Worm (Caenorhabditis elegans) whole organism, L4 larva: Measurements from ENCODE around the gene T15B12.2.
A peak's percentile ranks its signal among the peaks of the same experiment; 100 is the strongest.

ENCODE experiments used
- F26F4.8 ChIP-seq: fragments of 200-800 bp; sonication (Bioruptor generic); conservative IDR thresholded peaks from 2 replicates; pipeline ENCODE4 v1.3.6; 2022; ENCODE audit warnings: missing genetic modification characterization, missing compliant biosample characterization
- F49E8.2 ChIP-seq: sonication (generic microtip); optimal IDR thresholded peaks from 2 replicates; lab custom pipeline; 2016; ENCODE audit warnings: missing compliant biosample characterization, mild to moderate bottlenecking, missing genetic modification characterization, borderline replicate concordance
- T26A8.4 ChIP-seq: fragments of 200-800 bp; sonication (Bioruptor generic); IDR thresholded peaks from 2 replicates; pipeline ENCODE4 v1.3.6; 2022; ENCODE audit warnings: missing genetic modification characterization, missing compliant biosample characterization
- Y48G9A.11 ChIP-seq: fragments of 200-800 bp; sonication (Bioruptor generic); IDR thresholded peaks from 2 replicates; pipeline ENCODE4 v1.3.6; 2022; ENCODE audit warnings: missing genetic modification reagents, missing genetic modification characterization, missing compliant biosample characterization
- ZK546.5 ChIP-seq, 2 experiments: sonication (generic microtip); optimal IDR thresholded peaks; 2 replicates each; lab custom pipeline; 2017; ENCODE audit warnings: missing biosample characterization in 2 of 2, missing genetic modification characterization in 2 of 2
- aha-1 ChIP-seq: fragments of 150-350 bp; peaks from one replicate; lab custom pipeline; 2014; ENCODE audit warnings: missing biosample characterization, missing genetic modification characterization
- aly-2 ChIP-seq: sonication (generic microtip); optimal IDR thresholded peaks from 2 replicates; lab custom pipeline; 2018; ENCODE audit warnings: missing biosample characterization, missing genetic modification characterization
- ama-1 ChIP-seq: fragments of 150-350 bp; optimal IDR thresholded peaks from 2 replicates; lab custom pipeline; 2014; ENCODE audit warnings: inconsistent platforms, mixed read lengths
- ceh-20 ChIP-seq: fragments of 200-800 bp; sonication (Bioruptor generic); IDR thresholded peaks from 2 replicates; pipeline ENCODE4 v1.3.6; 2022; ENCODE audit warnings: missing genetic modification reagents, missing genetic modification characterization, missing compliant biosample characterization
- ceh-28 ChIP-seq: fragments of 150-350 bp; optimal IDR thresholded peaks from 2 replicates; lab custom pipeline; 2014; ENCODE audit warnings: missing biosample characterization, missing genetic modification reagents, missing genetic modification characterization
- ceh-32 ChIP-seq: sonication (generic microtip); optimal IDR thresholded peaks from 2 replicates; lab custom pipeline; 2016; ENCODE audit warnings: mild to moderate bottlenecking, missing genetic modification characterization, missing compliant biosample characterization; ENCODE audit not compliant: poor library complexity
- ceh-82 ChIP-seq: sonication (generic microtip); optimal IDR thresholded peaks from 2 replicates; lab custom pipeline; 2017; ENCODE audit warnings: missing biosample characterization, missing genetic modification characterization
- ctbp-1 ChIP-seq: fragments of 200-800 bp; sonication (Bioruptor generic); IDR thresholded peaks from 2 replicates; pipeline ENCODE4 v1.3.6; 2022; ENCODE audit warnings: missing genetic modification reagents, missing genetic modification characterization, missing compliant biosample characterization
- daf-12 ChIP-seq: fragments of 150-350 bp; optimal IDR thresholded peaks from 2 replicates; lab custom pipeline; 2014; ENCODE audit warnings: missing biosample characterization, missing genetic modification reagents, missing genetic modification characterization
- daf-16 ChIP-seq, 3 experiments: sonication (generic microtip); optimal IDR thresholded peaks; 2 replicates each; lab custom pipeline; 2016 to 2017; ENCODE audit warnings: missing genetic modification characterization in 3 of 3, missing genetic modification reagents in 3 of 3, mild to moderate bottlenecking in 2 of 3, missing compliant biosample characterization in 2 of 3, missing biosample characterization in 1 of 3, moderate library complexity in 1 of 3
- duxl-1 ChIP-seq: sonication (generic microtip); optimal IDR thresholded peaks from 2 replicates; lab custom pipeline; 2016; ENCODE audit warnings: mild to moderate bottlenecking, missing genetic modification characterization, moderate library complexity, missing compliant biosample characterization; ENCODE audit not compliant: poor library complexity
- dve-1 ChIP-seq: sonication (generic microtip); optimal IDR thresholded peaks from 2 replicates; lab custom pipeline; 2017; ENCODE audit warnings: antibody characterized with exemption, mild to moderate bottlenecking, missing genetic modification characterization, missing compliant biosample characterization; ENCODE audit not compliant: insufficient read depth
- egl-27 ChIP-seq: sonication (generic microtip); optimal IDR thresholded peaks from 3 replicates; lab custom pipeline; 2017; ENCODE audit warnings: missing biosample characterization, missing genetic modification reagents, missing genetic modification characterization
- hif-1 ChIP-seq, 2 experiments: sonication (generic microtip); optimal IDR thresholded peaks; 2 replicates each; lab custom pipeline; 2016 to 2017; ENCODE audit warnings: missing compliant biosample characterization in 2 of 2, missing genetic modification characterization in 2 of 2, missing genetic modification reagents in 2 of 2, missing genotype in 2 of 2, mild to moderate bottlenecking in 1 of 2
- hlh-30 ChIP-seq: sonication (generic microtip); optimal IDR thresholded peaks from 2 replicates; lab custom pipeline; 2017; ENCODE audit warnings: antibody characterized with exemption, mild to moderate bottlenecking, missing genetic modification characterization, missing compliant biosample characterization; ENCODE audit not compliant: insufficient read depth
- lin-1 ChIP-seq: fragments of 200-800 bp; sonication (Bioruptor generic); IDR thresholded peaks from 2 replicates; pipeline ENCODE4 v1.3.6; 2022; ENCODE audit warnings: missing genetic modification reagents, missing genetic modification characterization, missing compliant biosample characterization
- lin-15B ChIP-seq: fragments of 150-350 bp; sonication (generic microtip); optimal IDR thresholded peaks from 3 replicates; lab custom pipeline; 2014; ENCODE audit warnings: missing biosample characterization, missing genetic modification characterization
- lin-29 ChIP-seq: fragments of 200-800 bp; sonication (Bioruptor generic); IDR thresholded peaks from 2 replicates; pipeline ENCODE4 v1.3.6; 2022; ENCODE audit warnings: missing genetic modification reagents, missing genetic modification characterization, missing compliant biosample characterization
- lin-39 ChIP-seq: fragments of 150-350 bp; optimal IDR thresholded peaks from 2 replicates; lab custom pipeline; 2014; ENCODE audit warnings: missing biosample characterization, missing genetic modification reagents, missing genetic modification characterization
- madf-9 ChIP-seq: fragments of 200-800 bp; sonication (Bioruptor generic); conservative IDR thresholded peaks from 2 replicates; pipeline ENCODE4 v1.3.6; 2022; ENCODE audit warnings: missing genetic modification reagents, missing genetic modification characterization, missing compliant biosample characterization
- mxl-2 ChIP-seq: fragments of 200-800 bp; sonication (Bioruptor generic); conservative IDR thresholded peaks from 2 replicates; pipeline ENCODE4 v1.3.6; 2022; ENCODE audit warnings: missing genetic modification reagents, missing genetic modification characterization, missing compliant biosample characterization
- mxl-3 ChIP-seq: fragments of 200-800 bp; sonication (Bioruptor generic); optimal IDR thresholded peaks from 2 replicates; lab custom pipeline; 2018; ENCODE audit warnings: mild to moderate bottlenecking, missing genetic modification characterization, missing compliant biosample characterization
- nhr-10 ChIP-seq: fragments of 150-350 bp; optimal IDR thresholded peaks from 2 replicates; lab custom pipeline; 2014; ENCODE audit warnings: missing biosample characterization, missing genetic modification characterization
- nhr-11 ChIP-seq: fragments of 150-350 bp; optimal IDR thresholded peaks from 2 replicates; lab custom pipeline; 2014; ENCODE audit warnings: missing biosample characterization, missing genetic modification characterization
- nhr-111 ChIP-seq: fragments of 200-800 bp; sonication (Bioruptor generic); optimal IDR thresholded peaks from 2 replicates; lab custom pipeline; 2018; ENCODE audit warnings: mild to moderate bottlenecking, missing genetic modification characterization, missing compliant biosample characterization
- nhr-25 ChIP-seq: sonication (generic microtip); optimal IDR thresholded peaks from 2 replicates; lab custom pipeline; 2017; ENCODE audit warnings: missing genetic modification characterization, mild to moderate bottlenecking, missing compliant biosample characterization, antibody characterized with exemption, moderate library complexity, borderline replicate concordance; ENCODE audit not compliant: insufficient read depth
- set-16 ChIP-seq: fragments of 200-800 bp; sonication (Bioruptor generic); IDR thresholded peaks from 2 replicates; pipeline ENCODE4 v1.3.6; 2022; ENCODE audit warnings: missing genetic modification reagents, missing genetic modification characterization, missing compliant biosample characterization
- tra-1 ChIP-seq: fragments of 200-800 bp; sonication (Bioruptor generic); IDR thresholded peaks from 2 replicates; pipeline ENCODE4 v1.3.6; 2022; ENCODE audit warnings: missing genetic modification reagents, missing genetic modification characterization, missing compliant biosample characterization
- zag-1 ChIP-seq: fragments of 150-350 bp; optimal IDR thresholded peaks from 2 replicates; lab custom pipeline; 2014; ENCODE audit warnings: missing biosample characterization, missing genetic modification characterization
- zip-2 ChIP-seq: fragments of 150-350 bp; optimal IDR thresholded peaks from 2 replicates; lab custom pipeline; 2014; ENCODE audit warnings: missing biosample characterization, missing genetic modification characterization

T15B12.2 gene

DNA sequence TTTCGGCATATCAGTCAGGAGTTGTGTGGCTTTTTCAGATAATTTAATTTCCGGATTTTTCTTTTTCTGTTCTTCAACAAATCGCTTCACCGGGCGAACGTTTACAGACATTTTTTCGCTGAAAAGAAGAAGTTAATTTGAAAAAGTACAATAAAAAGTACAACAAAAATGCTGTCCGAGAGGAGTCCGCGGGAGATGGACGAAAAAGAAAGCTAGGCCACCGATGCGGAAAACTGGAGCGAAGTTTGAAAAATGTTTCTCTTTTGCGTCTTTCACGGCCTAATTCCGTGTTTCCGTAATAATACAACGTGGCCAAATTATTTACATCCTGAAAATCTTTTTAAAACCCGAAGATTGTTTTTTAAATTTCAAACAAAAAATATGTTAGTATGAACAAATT lies 47.6 kb upstream of the T15B12.2 start, which contains the start of gene thoc-5 (continued):
- TF ChIP-seq F26F4.8 (GFP tag; lab: Robert Waterston, UW) (no peak), hif-1 (tag; optimal IDR thresholded peaks at IDR 0.05; lab: Kevin White, UChicago) (peak in 1 of 2 experiments; percentile 94), nhr-25 (no peak), lin-1 (GFP tag; lab: Robert Waterston, UW) (no peak), dve-1 (tag; lab: Kevin White, UChicago) (peak; percentile 60), duxl-1 (tag; lab: Kevin White, UChicago) (peak; percentile 65), ceh-20 (GFP tag; lab: Robert Waterston, UW) (peak; percentile 75; the same call in 1 of the 2 replicates)

ce11 chrIII:5346017-5346416 lies 44.3 kb upstream of the T15B12.2 start, which contains the start of gene glrx-21:
Gene glrx-21 (minus strand): TSS chrIII:5346117.
- no peak for TF ChIP-seq madf-9 (GFP tag; lab: Robert Waterston, UW)
- no peak for TF ChIP-seq aly-2 (tag; lab: Kevin White, UChicago)
- no peak for TF ChIP-seq lin-29 (GFP tag; lab: Robert Waterston, UW)
- no peak for TF ChIP-seq T26A8.4 (GFP tag; lab: Robert Waterston, UW)
- TF ChIP-seq ceh-82 = no peak
- no peak for TF ChIP-seq ama-1 (lab: Kevin White, UChicago)
- TF ChIP-seq nhr-111 = no peak
- no peak for TF ChIP-seq nhr-10 (tag; lab: Kevin White, UChicago)
- TF ChIP-seq F26F4.8 (GFP tag; lab: Robert Waterston, UW) = no peak
- TF ChIP-seq daf-16 (GFP tag; optimal IDR thresholded peaks at IDR 0.05; lab: Kevin White, UChicago) = no peak
- TF ChIP-seq daf-16 (tag; optimal IDR thresholded peaks at IDR 0.05; lab: Kevin White, UChicago) = no peak
- TF ChIP-seq hlh-30 (tag; lab: Kevin White, UChicago) = no peak
- no peak for TF ChIP-seq mxl-3
- TF ChIP-seq tra-1 (GFP tag; lab: Robert Waterston, UW) = no peak
- no peak for TF ChIP-seq set-16 (GFP tag; lab: Robert Waterston, UW)
- TF ChIP-seq lin-15B (tag; lab: Kevin White, UChicago) = no peak
- TF ChIP-seq nhr-11 = no peak
- TF ChIP-seq mxl-2 (GFP tag; lab: Robert Waterston, UW) = no peak

- TF ChIP-seq aly-2 (tag; lab: Kevin White, UChicago) = no peak
- no peak for TF ChIP-seq F49E8.2 (tag; lab: Kevin White, UChicago)
- TF ChIP-seq ctbp-1 (GFP tag; lab: Robert Waterston, UW) = no peak
- TF ChIP-seq nhr-10 (tag; lab: Kevin White, UChicago) = no peak
- no peak for TF ChIP-seq ZK546.5 (tag; optimal IDR thresholded peaks at IDR 0.05; lab: Kevin White, UChicago)
- no peak for TF ChIP-seq daf-12 (tag; lab: Kevin White, UChicago)
- TF ChIP-seq zip-2 = no peak
- no peak for TF ChIP-seq ceh-28
- no peak for TF ChIP-seq zag-1 (tag; lab: Kevin White, UChicago)
- no peak for TF ChIP-seq ceh-32 (tag; lab: Kevin White, UChicago)
- no peak for TF ChIP-seq Y48G9A.11
These were observed 42.9 kb upstream of the T15B12.2 start for ce11 chrIII:5344561-5344960.

ce11 chrIII:5343555-5343954 lies 41.9 kb upstream of the T15B12.2 start:
- TF ChIP-seq aha-1 (tag; lab: Kevin White, UChicago) = peak; percentile 90
- TF ChIP-seq egl-27 (tag; lab: Kevin White, UChicago) = no peak
- TF ChIP-seq lin-39 (tag; lab: Kevin White, UChicago) = no peak
- no peak for TF ChIP-seq daf-16 (GFP tag; optimal IDR thresholded peaks at IDR 0.05; lab: Kevin White, UChicago)
- no peak for TF ChIP-seq daf-16 (tag; optimal IDR thresholded peaks at IDR 0.05; lab: Kevin White, UChicago)
